Fruit fly (Drosophila melanogaster) whole organism, prepupa: ENCODE results near the gene CG15336.

Source experiments
- Blimp-1 ChIP-seq: fragments of 200-800 bp; sonication (Bioruptor generic); optimal IDR thresholded peaks from 3 replicates; lab custom pipeline; 2017; ENCODE audit warnings: missing biosample characterization, missing genetic modification characterization, mild to moderate bottlenecking, moderate library complexity, missing genetic modification reagents
- CG10631 ChIP-seq: fragments of 200-800 bp; sonication (Bioruptor generic); optimal IDR thresholded peaks from 2 replicates; lab custom pipeline; 2016; ENCODE audit warnings: missing biosample characterization, missing genetic modification characterization
- CG10669 ChIP-seq: fragments of 200-800 bp; sonication (Bioruptor generic); optimal IDR thresholded peaks from 3 replicates; lab custom pipeline; 2018; ENCODE audit warnings: missing biosample characterization, mild to moderate bottlenecking, missing genetic modification characterization, moderate library complexity
- CG11294 ChIP-seq: fragments of 200-800 bp; sonication (Bioruptor generic); IDR thresholded peaks from 2 replicates; pipeline ENCODE4 v1.3.6; 2022; ENCODE audit warnings: missing biosample characterization, missing genetic modification characterization
- CG11762 ChIP-seq: fragments of 200-800 bp; sonication (Bioruptor generic); optimal IDR thresholded peaks from 3 replicates; lab custom pipeline; 2016; ENCODE audit warnings: missing biosample characterization, missing genetic modification characterization; ENCODE audit not compliant: insufficient read depth
- CG11902 ChIP-seq: fragments of 200-800 bp; sonication (Bioruptor generic); optimal IDR thresholded peaks from 3 replicates; lab custom pipeline; 2016; ENCODE audit warnings: missing biosample characterization, missing genetic modification characterization
- CG15336 ChIP-seq: fragments of 200-800 bp; sonication (Bioruptor generic); IDR thresholded peaks from 2 replicates; pipeline ENCODE4 v1.3.6; 2022; ENCODE audit warnings: missing biosample characterization, missing genetic modification characterization
- CG1621 ChIP-seq: fragments of 200-800 bp; sonication (Bioruptor generic); optimal IDR thresholded peaks from 3 replicates; lab custom pipeline; 2018; ENCODE audit warnings: missing biosample characterization, mild to moderate bottlenecking, missing genetic modification characterization
- CG16779 ChIP-seq: fragments of 200-800 bp; sonication (Bioruptor generic); optimal IDR thresholded peaks from 3 replicates; lab custom pipeline; 2017; ENCODE audit warnings: missing biosample characterization, mild to moderate bottlenecking, missing genetic modification characterization
- CG3032 ChIP-seq: fragments of 200-800 bp; optimal IDR thresholded peaks from 2 replicates; lab custom pipeline; 2019; ENCODE audit warnings: missing biosample characterization, mild to moderate bottlenecking, missing genetic modification characterization, moderate library complexity
- CG31627 ChIP-seq: fragments of 200-800 bp; sonication (Bioruptor generic); optimal IDR thresholded peaks from 3 replicates; lab custom pipeline; 2016; ENCODE audit warnings: missing biosample characterization, missing genetic modification characterization
- CG34406 ChIP-seq: fragments of 200-800 bp; sonication (Bioruptor generic); optimal IDR thresholded peaks from 3 replicates; lab custom pipeline; 2016; ENCODE audit warnings: missing biosample characterization, missing genetic modification characterization
- CG4318 ChIP-seq: fragments of 200-800 bp; sonication (Bioruptor generic); optimal IDR thresholded peaks from 3 replicates; lab custom pipeline; 2017; ENCODE audit warnings: missing biosample characterization, mild to moderate bottlenecking, missing genetic modification characterization
- CG6163 ChIP-seq: fragments of 200-800 bp; sonication (Bioruptor generic); IDR thresholded peaks from 3 replicates; pipeline ENCODE4 v1.3.6; 2022; ENCODE audit warnings: missing biosample characterization, missing genetic modification characterization
- CG6276 ChIP-seq: fragments of 200-800 bp; sonication (Bioruptor generic); optimal IDR thresholded peaks from 2 replicates; lab custom pipeline; 2017; ENCODE audit warnings: missing biosample characterization, mild to moderate bottlenecking, missing genetic modification characterization
- CG6792 ChIP-seq: fragments of 200-800 bp; sonication (Bioruptor generic); optimal IDR thresholded peaks from 3 replicates; lab custom pipeline; 2016; ENCODE audit warnings: missing biosample characterization, missing genetic modification characterization
- CG6808 ChIP-seq: fragments of 200-800 bp; sonication (Bioruptor generic); optimal IDR thresholded peaks from 3 replicates; lab custom pipeline; 2017; ENCODE audit warnings: missing biosample characterization, missing genetic modification characterization, mild to moderate bottlenecking, moderate library complexity, missing genetic modification reagents
- CG7368 ChIP-seq: fragments of 200-800 bp; sonication (Bioruptor generic); optimal IDR thresholded peaks from 3 replicates; lab custom pipeline; 2016; ENCODE audit warnings: missing biosample characterization, missing genetic modification characterization
- CG8319 ChIP-seq: fragments of 200-800 bp; sonication (Bioruptor generic); optimal IDR thresholded peaks from 3 replicates; lab custom pipeline; 2016; ENCODE audit warnings: missing biosample characterization, missing genetic modification characterization
- CG8632 ChIP-seq: fragments of 200-800 bp; sonication (Bioruptor generic); optimal IDR thresholded peaks from 3 replicates; lab custom pipeline; 2016; ENCODE audit warnings: missing biosample characterization, missing genetic modification characterization
- Eip78C ChIP-seq: fragments of 200-800 bp; sonication (Bioruptor generic); peaks from one replicate; lab custom pipeline; 2016; ENCODE audit warnings: missing biosample characterization, missing genetic modification characterization
- Ets21C ChIP-seq: fragments of 200-800 bp; sonication (Bioruptor generic); optimal IDR thresholded peaks from 3 replicates; lab custom pipeline; 2016; ENCODE audit warnings: missing biosample characterization, missing genetic modification characterization
- Ets96B ChIP-seq: fragments of 200-800 bp; optimal IDR thresholded peaks from 2 replicates; lab custom pipeline; 2019; ENCODE audit warnings: missing biosample characterization, mild to moderate bottlenecking, missing genetic modification characterization, moderate library complexity
- Hr38 ChIP-seq: sonication (Bioruptor generic); optimal IDR thresholded peaks from 2 replicates; lab custom pipeline; 2016; ENCODE audit warnings: missing biosample characterization, missing genetic modification characterization
- Hr39 ChIP-seq: fragments of 200-800 bp; sonication (Bioruptor generic); optimal IDR thresholded peaks from 2 replicates; lab custom pipeline; 2016; ENCODE audit warnings: missing biosample characterization, missing genetic modification characterization
- Hr4 ChIP-seq: fragments of 200-800 bp; sonication (Bioruptor generic); optimal IDR thresholded peaks from 3 replicates; lab custom pipeline; 2016; ENCODE audit warnings: missing biosample characterization, missing genetic modification characterization
- Lpt ChIP-seq: fragments of 200-800 bp; sonication (Bioruptor generic); optimal IDR thresholded peaks from 3 replicates; lab custom pipeline; 2016; ENCODE audit warnings: missing biosample characterization, missing genetic modification characterization
- OdsH ChIP-seq: fragments of 200-800 bp; sonication (Bioruptor generic); optimal IDR thresholded peaks from 3 replicates; lab custom pipeline; 2016; ENCODE audit warnings: missing biosample characterization, missing genetic modification characterization
- Sox14 ChIP-seq: fragments of 200-800 bp; sonication (Bioruptor generic); optimal IDR thresholded peaks from 3 replicates; lab custom pipeline; 2016; ENCODE audit warnings: missing biosample characterization, missing genetic modification characterization
- Sox15 ChIP-seq: fragments of 200-800 bp; sonication (Bioruptor generic); optimal IDR thresholded peaks from 3 replicates; lab custom pipeline; 2016; ENCODE audit warnings: missing biosample characterization, missing genetic modification characterization
- achi ChIP-seq: fragments of 200-800 bp; sonication (Bioruptor generic); optimal IDR thresholded peaks from 3 replicates; lab custom pipeline; 2016; ENCODE audit warnings: missing biosample characterization, missing genetic modification characterization
- cyc ChIP-seq: fragments of 200-800 bp; sonication (Bioruptor generic); optimal IDR thresholded peaks from 3 replicates; lab custom pipeline; 2016; ENCODE audit warnings: missing biosample characterization, missing genetic modification characterization
- dac ChIP-seq: fragments of 200-800 bp; sonication (Bioruptor generic); optimal IDR thresholded peaks from 2 replicates; lab custom pipeline; 2017; ENCODE audit warnings: missing biosample characterization, mild to moderate bottlenecking, missing genetic modification characterization
- eg ChIP-seq: fragments of 200-800 bp; sonication (Bioruptor generic); IDR thresholded peaks from 3 replicates; pipeline ENCODE4 v1.3.6; 2022; ENCODE audit warnings: missing biosample characterization, missing genetic modification characterization
- esn ChIP-seq: fragments of 200-800 bp; sonication (Bioruptor generic); optimal IDR thresholded peaks from 2 replicates; lab custom pipeline; 2016; ENCODE audit warnings: missing biosample characterization, mild to moderate bottlenecking, missing genetic modification characterization, moderate library complexity
- fd59A ChIP-seq: fragments of 200-800 bp; sonication (Bioruptor generic); optimal IDR thresholded peaks from 2 replicates; lab custom pipeline; 2017; ENCODE audit warnings: missing biosample characterization, mild to moderate bottlenecking, missing genetic modification characterization, missing genetic modification reagents
- lz ChIP-seq: fragments of 200-800 bp; sonication (Bioruptor generic); optimal IDR thresholded peaks from 3 replicates; lab custom pipeline; 2016; ENCODE audit warnings: missing biosample characterization, missing genetic modification characterization
- net ChIP-seq: fragments of 200-800 bp; sonication (Bioruptor generic); optimal IDR thresholded peaks from 3 replicates; lab custom pipeline; 2016; ENCODE audit warnings: missing biosample characterization, missing genetic modification characterization
- pdm3 ChIP-seq: fragments of 200-800 bp; sonication (Bioruptor generic); optimal IDR thresholded peaks from 3 replicates; lab custom pipeline; 2016; ENCODE audit warnings: missing biosample characterization, missing genetic modification characterization
- salr ChIP-seq, 2 experiments: fragments of 200-800 bp; sonication (Bioruptor generic); optimal IDR thresholded peaks; 3 replicates each; lab custom pipeline; 2016 to 2018; ENCODE audit warnings: missing biosample characterization in 2 of 2, missing genetic modification characterization in 2 of 2, mild to moderate bottlenecking in 1 of 2
- spab ChIP-seq: fragments of 200-800 bp; sonication (Bioruptor generic); optimal IDR thresholded peaks from 2 replicates; lab custom pipeline; 2017; ENCODE audit warnings: missing biosample characterization, mild to moderate bottlenecking, missing genetic modification characterization, missing genetic modification reagents
- ss ChIP-seq, 2 experiments: fragments of 200-800 bp; sonication (Bioruptor generic); optimal IDR thresholded peaks; 2 replicates in 1 of 2; 3 replicates in 1 of 2; lab custom pipeline; 2017 to 2018; ENCODE audit warnings: mild to moderate bottlenecking in 2 of 2, missing biosample characterization in 2 of 2, missing genetic modification characterization in 2 of 2, moderate library complexity in 1 of 2
- topi ChIP-seq: fragments of 200-800 bp; sonication (Bioruptor generic); optimal IDR thresholded peaks from 3 replicates; lab custom pipeline; 2016; ENCODE audit warnings: missing biosample characterization, missing genetic modification characterization

The CG15336 gene

DNA sequence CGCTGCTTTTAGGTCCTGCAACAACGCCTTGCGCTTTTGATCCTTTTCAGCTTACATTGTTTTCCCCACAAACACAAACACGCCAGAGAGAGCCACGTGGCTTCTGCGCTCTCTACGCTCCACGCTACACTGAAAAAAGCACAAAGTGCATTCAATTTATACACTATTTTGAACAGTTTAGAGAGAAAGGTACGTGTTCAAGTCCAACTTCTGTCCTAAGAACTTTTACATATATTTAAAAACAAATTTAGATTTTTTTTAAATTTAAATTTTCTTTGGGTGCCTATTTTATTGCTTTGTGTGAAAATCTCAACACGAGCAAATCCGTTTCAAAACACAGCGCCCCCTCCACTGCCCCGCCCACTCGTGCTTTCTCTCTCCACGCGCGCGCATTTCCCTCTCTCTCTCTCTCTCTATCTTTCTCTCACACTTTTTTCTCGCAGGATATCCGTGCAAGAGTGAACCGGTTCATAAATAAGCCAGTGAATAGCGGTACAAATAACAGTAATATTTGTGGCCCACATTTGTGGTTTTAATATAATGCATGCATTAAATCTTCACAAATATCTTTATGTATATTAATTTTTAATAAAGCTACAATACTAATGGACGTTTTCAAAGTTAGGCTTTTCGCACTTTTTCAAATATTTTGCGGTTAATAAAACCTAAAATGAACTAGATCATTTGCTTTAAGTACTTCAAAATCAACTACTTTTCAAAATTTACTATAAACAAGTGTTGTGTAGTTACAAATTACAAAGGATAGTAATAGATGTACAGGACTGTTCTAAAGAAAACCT is 47.5 kb upstream of the CG15336 start (continued):
- peak; percentile 71 for TF ChIP-seq CG8632
- TF ChIP-seq Hr38 (GFP tag; lab: Kevin White, UChicago) = no peak
- TF ChIP-seq CG3032 (tag; lab: Kevin White, UChicago) = peak; percentile 81
- peak; percentile 52 to 76 for TF ChIP-seq salr (GFP tag; optimal IDR thresholded peaks at IDR 0.05; lab: Kevin White, UChicago)
- TF ChIP-seq Ets96B = peak; percentile 81
- TF ChIP-seq CG34406 (GFP tag; lab: Kevin White, UChicago) = peak; percentile 77
- peak; percentile 13 for TF ChIP-seq CG11902 (GFP tag; lab: Kevin White, UChicago)
- peak; percentile 20 for TF ChIP-seq CG8319 (GFP tag; lab: Kevin White, UChicago)
- peak; percentile 60 for TF ChIP-seq dac
- peak; percentile 63 for TF ChIP-seq CG31627 (GFP tag; lab: Kevin White, UChicago)
- TF ChIP-seq Hr39 (GFP tag; lab: Kevin White, UChicago) = peak; percentile 60
- peak; percentile 29 for TF ChIP-seq Ets21C (GFP tag; lab: Kevin White, UChicago)
- peak; percentile 73 for TF ChIP-seq Sox14
- TF ChIP-seq achi (GFP tag; lab: Kevin White, UChicago) = peak; percentile 79
- TF ChIP-seq CG10669 (GFP tag; lab: Kevin White, UChicago) = peak; percentile 71
- peak; percentile 22 for TF ChIP-seq Blimp-1 (GFP tag; lab: Kevin White, UChicago)

DNA sequence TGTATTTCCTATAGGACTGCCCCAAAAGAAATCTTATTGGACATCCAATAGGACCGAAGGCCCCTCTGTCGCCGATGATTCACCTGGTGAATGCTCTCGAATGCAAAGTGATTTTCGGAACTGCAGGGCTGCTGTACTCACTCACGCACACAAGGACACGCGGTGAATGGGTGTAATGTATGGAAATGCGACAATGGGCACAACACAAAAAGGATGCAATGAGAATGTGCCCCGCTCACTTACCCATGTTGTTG is 47.0 kb upstream of the CG15336 start:
- no peak for TF ChIP-seq salr (GFP tag; optimal IDR thresholded peaks at IDR 0.05; lab: Kevin White, UChicago)
- TF ChIP-seq CG10631 (GFP tag; lab: Kevin White, UChicago) = no peak
- no peak for TF ChIP-seq CG6808 (GFP tag; lab: Kevin White, UChicago)
- TF ChIP-seq Hr39 (GFP tag; lab: Kevin White, UChicago) = no peak
- TF ChIP-seq Sox15 (GFP tag; lab: Kevin White, UChicago) = no peak
- no peak for TF ChIP-seq OdsH (GFP tag; lab: Kevin White, UChicago)
- no peak for TF ChIP-seq eg (GFP tag; lab: Robert Waterston, UW)
- no peak for TF ChIP-seq CG31627 (GFP tag; lab: Kevin White, UChicago)
- TF ChIP-seq Sox14 = no peak
- no peak for TF ChIP-seq Lpt (GFP tag; lab: Kevin White, UChicago)
- TF ChIP-seq topi (GFP tag; lab: Kevin White, UChicago) = no peak
- no peak for TF ChIP-seq CG11294 (GFP tag; lab: Robert Waterston, UW)
- no peak for TF ChIP-seq CG8319 (GFP tag; lab: Kevin White, UChicago)
- no peak for TF ChIP-seq CG4318
- no peak for TF ChIP-seq cyc (GFP tag; lab: Kevin White, UChicago)
- no peak for TF ChIP-seq Eip78C (GFP tag; lab: Kevin White, UChicago)
- no peak for TF ChIP-seq CG6163
- no peak for TF ChIP-seq Ets21C (GFP tag; lab: Kevin White, UChicago)
- no peak for TF ChIP-seq Hr38 (GFP tag; lab: Kevin White, UChicago)

- TF ChIP-seq lz (GFP tag; lab: Kevin White, UChicago) (peak; percentile 74), pdm3 (GFP tag; lab: Kevin White, UChicago) (peak; percentile 94), CG15336 (GFP tag; lab: Robert Waterston, UW) (peak; percentile 97), ss (GFP tag; optimal IDR thresholded peaks at IDR 0.05; lab: Kevin White, UChicago) (peak; percentile 86 to 93), CG7368 (GFP tag; lab: Kevin White, UChicago) (peak; percentile 75), CG10631 (GFP tag; lab: Kevin White, UChicago) (peak; percentile 91), CG31627 (GFP tag; lab: Kevin White, UChicago) (peak; percentile 78), net (peak; percentile 93), achi (GFP tag; lab: Kevin White, UChicago) (peak; percentile 90), Hr4 (GFP tag; lab: Kevin White, UChicago) (peak; percentile 85), Hr38 (GFP tag; lab: Kevin White, UChicago) (peak; percentile 71), Eip78C (GFP tag; lab: Kevin White, UChicago) (peak; percentile 97), CG3032 (tag; lab: Kevin White, UChicago) (peak; percentile 87), spab (peak; percentile 84), CG10669 (GFP tag; lab: Kevin White, UChicago) (peak; percentile 90), salr (GFP tag; optimal IDR thresholded peaks at IDR 0.05; lab: Kevin White, UChicago) (peak; percentile 82 to 88), CG6276 (GFP tag; lab: Kevin White, UChicago) (peak; percentile 92), Sox15 (GFP tag; lab: Kevin White, UChicago) (peak; percentile 74), CG6792 (GFP tag; lab: Kevin White, UChicago) (peak; percentile 87), fd59A (peak; percentile 85), CG34406 (GFP tag; lab: Kevin White, UChicago) (peak; percentile 80), CG16779 (tag; lab: Kevin White, UChicago) (peak; percentile 57), esn (GFP tag; lab: Kevin White, UChicago) (peak; percentile 80), CG11762 (GFP tag; lab: Kevin White, UChicago) (peak; percentile 72), dac (peak; percentile 86), CG1621 (tag; lab: Kevin White, UChicago) (peak; percentile 89)
Observed at dm6 chrX:8101479-8102198, 46.1 kb upstream of the CG15336 start, which contains the start of gene CG2258. Gene CG2258 (minus strand): TSS chrX:8102095.
